Worm (Caenorhabditis elegans): ENCODE data around the gene insc-1.

DNA sequence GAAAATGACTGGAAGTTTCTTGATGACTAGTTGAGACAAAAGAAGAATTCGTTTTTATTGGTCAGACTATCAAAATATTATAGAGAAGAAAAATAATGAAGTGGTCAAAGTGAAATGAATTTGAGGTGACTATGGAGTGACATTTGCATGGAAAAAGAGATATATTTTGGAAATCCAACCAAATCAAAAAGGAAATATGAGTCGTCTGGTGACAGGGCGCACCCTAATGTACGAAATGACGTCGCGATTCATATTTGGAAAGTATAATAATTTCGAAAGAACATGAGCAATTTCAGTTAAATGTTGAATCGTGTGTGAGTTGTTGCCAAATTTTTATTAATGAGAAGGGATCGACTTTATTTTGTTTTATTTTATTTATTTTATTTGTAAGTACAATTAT is 41.2 kb upstream of the insc-1 start, which contains the start of gene F21D12.2:
- no peak for TF ChIP-seq unc-130 (GFP tag; optimal IDR thresholded peaks at IDR 0.05)
- no peak for TF ChIP-seq ceh-82 (tag; optimal IDR thresholded peaks at IDR 0.05)
- no peak for TF ChIP-seq fos-1 (tag; optimal IDR thresholded peaks at IDR 0.05)
- TF ChIP-seq lsy-2 (tag; optimal IDR thresholded peaks at IDR 0.05), result no peak
